Worm (Caenorhabditis elegans) whole organism, young adult: ENCODE results near the gene Y54G11A.7.

Experiments
- B0035.1 ChIP-seq: sonication (generic microtip); optimal IDR thresholded peaks from 2 replicates; lab custom pipeline; 2016; ENCODE audit warnings: missing genetic modification characterization, mild to moderate bottlenecking, missing compliant biosample characterization, missing genotype, missing genetic modification reagents
- B0261.1 ChIP-seq: sonication (generic microtip); optimal IDR thresholded peaks from 2 replicates; lab custom pipeline; 2016; ENCODE audit warnings: mild to moderate bottlenecking, missing genetic modification characterization, moderate library complexity, missing compliant biosample characterization
- D2030.7 ChIP-seq: fragments of 200-800 bp; sonication (Bioruptor generic); IDR thresholded peaks from 2 replicates; pipeline ENCODE4 v1.3.6; 2022; ENCODE audit warnings: missing genetic modification reagents, missing genetic modification characterization, missing compliant biosample characterization
- F22D6.2 ChIP-seq: sonication (generic microtip); optimal IDR thresholded peaks from 2 replicates; lab custom pipeline; 2016; ENCODE audit warnings: mild to moderate bottlenecking, missing genetic modification characterization, missing compliant biosample characterization
- F23B12.7 ChIP-seq: sonication (generic microtip); optimal IDR thresholded peaks from 2 replicates; lab custom pipeline; 2017; ENCODE audit warnings: missing genetic modification characterization, mild to moderate bottlenecking, missing compliant biosample characterization, antibody characterized with exemption, moderate library complexity; ENCODE audit not compliant: insufficient read depth
- F39B2.1 ChIP-seq: fragments of 200-800 bp; sonication (Bioruptor generic); IDR thresholded peaks from 2 replicates; pipeline ENCODE4 v1.3.6; 2022; ENCODE audit warnings: missing genetic modification reagents, missing genetic modification characterization, missing compliant biosample characterization
- F49E8.2 ChIP-seq: sonication (generic microtip); optimal IDR thresholded peaks from 3 replicates; lab custom pipeline; 2017; ENCODE audit warnings: missing genetic modification characterization, mild to moderate bottlenecking, missing compliant biosample characterization, antibody characterized with exemption, moderate library complexity; ENCODE audit not compliant: insufficient read depth
- F55B11.4 ChIP-seq: sonication (generic microtip); optimal IDR thresholded peaks from 2 replicates; lab custom pipeline; 2016; ENCODE audit warnings: missing compliant biosample characterization, missing genetic modification characterization, borderline replicate concordance; ENCODE audit not compliant: insufficient read depth
- F57A8.1 ChIP-seq: fragments of 200-800 bp; sonication (Bioruptor generic); optimal IDR thresholded peaks from 2 replicates; lab custom pipeline; 2018; ENCODE audit warnings: mild to moderate bottlenecking, missing genetic modification characterization, moderate library complexity, missing compliant biosample characterization
- K11D2.4 ChIP-seq: fragments of 200-800 bp; sonication (Bioruptor generic); IDR thresholded peaks from 2 replicates; pipeline ENCODE4 v1.3.6; 2022; ENCODE audit warnings: missing genetic modification reagents, missing genetic modification characterization, missing compliant biosample characterization
- K12H6.12 ChIP-seq: fragments of 200-800 bp; sonication (Bioruptor generic); optimal IDR thresholded peaks from 2 replicates; lab custom pipeline; 2018; ENCODE audit warnings: mild to moderate bottlenecking, missing genetic modification characterization, missing compliant biosample characterization
- T07F8.4 ChIP-seq: sonication (generic microtip); optimal IDR thresholded peaks from 2 replicates; lab custom pipeline; 2016; ENCODE audit warnings: mild to moderate bottlenecking, missing genetic modification characterization, moderate library complexity, missing compliant biosample characterization
- T26A5.8 ChIP-seq: sonication (generic microtip); optimal IDR thresholded peaks from 2 replicates; lab custom pipeline; 2016; ENCODE audit warnings: missing genetic modification characterization, missing compliant biosample characterization
- Y56A3A.18 ChIP-seq: fragments of 200-800 bp; sonication (Bioruptor generic); IDR thresholded peaks from 2 replicates; pipeline ENCODE4 v1.3.6; 2022; ENCODE audit warnings: missing genetic modification reagents, missing genetic modification characterization, missing compliant biosample characterization
- ZK185.1 ChIP-seq: sonication (generic microtip); optimal IDR thresholded peaks from 2 replicates; lab custom pipeline; 2016; ENCODE audit warnings: mild to moderate bottlenecking, missing genetic modification characterization, missing compliant biosample characterization; ENCODE audit not compliant: poor library complexity, severe bottlenecking
- akir-1 ChIP-seq: fragments of 200-800 bp; sonication (Bioruptor generic); optimal IDR thresholded peaks from 2 replicates; lab custom pipeline; 2018; ENCODE audit warnings: mild to moderate bottlenecking, missing genetic modification characterization, moderate library complexity, missing compliant biosample characterization
- ama-1 ChIP-seq, 3 experiments: fragments of 150-350 bp in 1 of 3; sonication (generic microtip) in 2 of 3; optimal IDR thresholded peaks; 2 replicates each; lab custom pipeline; 2014 to 2018; ENCODE audit warnings: missing biosample characterization in 2 of 3, missing genetic modification characterization in 2 of 3, missing genetic modification reagents in 2 of 3
- atf-7 ChIP-seq: sonication (generic microtip); optimal IDR thresholded peaks from 2 replicates; lab custom pipeline; 2017; ENCODE audit warnings: mild to moderate bottlenecking, missing genetic modification characterization, missing compliant biosample characterization
- attf-3 ChIP-seq: fragments of 200-800 bp; sonication (Bioruptor generic); conservative IDR thresholded peaks from 2 replicates; pipeline ENCODE4 v1.3.6; 2022; ENCODE audit warnings: missing genetic modification reagents, missing genetic modification characterization, missing compliant biosample characterization
- attf-5 ChIP-seq: fragments of 200-800 bp; sonication (Bioruptor generic); optimal IDR thresholded peaks from 2 replicates; lab custom pipeline; 2018; ENCODE audit warnings: mild to moderate bottlenecking, missing genetic modification characterization, missing compliant biosample characterization
- die-1 ChIP-seq: sonication (generic microtip); optimal IDR thresholded peaks from 2 replicates; lab custom pipeline; 2016; ENCODE audit warnings: missing genotype, mild to moderate bottlenecking, missing genetic modification characterization, missing compliant biosample characterization
- dpff-1 ChIP-seq: sonication (generic microtip); optimal IDR thresholded peaks from 2 replicates; lab custom pipeline; 2017; ENCODE audit warnings: mild to moderate bottlenecking, missing genetic modification characterization, missing compliant biosample characterization
- egl-18 ChIP-seq: fragments of 200-800 bp; sonication (Bioruptor generic); IDR thresholded peaks from 2 replicates; pipeline ENCODE4 v1.3.6; 2022; ENCODE audit warnings: missing genetic modification reagents, missing genetic modification characterization, missing compliant biosample characterization
- egl-44 ChIP-seq: fragments of 200-800 bp; sonication (Bioruptor generic); IDR thresholded peaks from 2 replicates; pipeline ENCODE4 v1.3.6; 2022; ENCODE audit warnings: missing genetic modification reagents, missing genetic modification characterization, missing compliant biosample characterization
- egrh-3 ChIP-seq: fragments of 200-800 bp; sonication (Bioruptor generic); IDR thresholded peaks from 2 replicates; pipeline ENCODE4 v1.3.6; 2022; ENCODE audit warnings: missing genetic modification reagents, missing genetic modification characterization, missing compliant biosample characterization
- him-1 ChIP-seq: sonication (generic microtip); optimal IDR thresholded peaks from 2 replicates; lab custom pipeline; 2016; ENCODE audit warnings: missing genotype, missing genetic modification reagents, missing genetic modification characterization, missing compliant biosample characterization
- hlh-12 ChIP-seq: sonication (generic microtip); optimal IDR thresholded peaks from 2 replicates; lab custom pipeline; 2016; ENCODE audit warnings: missing genetic modification characterization, missing compliant biosample characterization
- hrde-1 ChIP-seq: sonication (generic microtip); optimal IDR thresholded peaks from 2 replicates; lab custom pipeline; 2016; ENCODE audit warnings: missing genetic modification characterization, mild to moderate bottlenecking, missing compliant biosample characterization, moderate library complexity, missing genotype, missing genetic modification reagents, borderline replicate concordance
- hsf-1 ChIP-seq: fragments of 200-800 bp; sonication (Bioruptor generic); IDR thresholded peaks from 2 replicates; pipeline ENCODE4 v1.3.6; 2022; ENCODE audit warnings: missing genetic modification reagents, missing genetic modification characterization, missing compliant biosample characterization
- let-607 ChIP-seq, 2 experiments: fragments of 200-800 bp in 1 of 2; sonication (Bioruptor generic) in 1 of 2; sonication (generic microtip) in 1 of 2; optimal IDR thresholded peaks; 2 replicates each; lab custom pipeline; 2016 to 2018; ENCODE audit warnings: mild to moderate bottlenecking in 2 of 2, missing compliant biosample characterization in 2 of 2, missing genetic modification characterization in 2 of 2, moderate library complexity in 2 of 2, missing genotype in 1 of 2
- lin-26 ChIP-seq: fragments of 200-800 bp; sonication (Bioruptor generic); IDR thresholded peaks from 2 replicates; pipeline ENCODE4 v1.3.6; 2022; ENCODE audit warnings: missing genetic modification reagents, missing genetic modification characterization, missing compliant biosample characterization
- lin-40 ChIP-seq: sonication (generic microtip); optimal IDR thresholded peaks from 2 replicates; lab custom pipeline; 2016; ENCODE audit warnings: missing genetic modification characterization, mild to moderate bottlenecking, missing compliant biosample characterization, missing genotype, missing genetic modification reagents
- lin-54 ChIP-seq: fragments of 200-800 bp; sonication (Bioruptor generic); optimal IDR thresholded peaks from 2 replicates; lab custom pipeline; 2018; ENCODE audit warnings: mild to moderate bottlenecking, missing genetic modification characterization, missing compliant biosample characterization
- madf-10 ChIP-seq: sonication (generic microtip); optimal IDR thresholded peaks from 2 replicates; lab custom pipeline; 2016; ENCODE audit warnings: mild to moderate bottlenecking, missing genetic modification characterization, missing compliant biosample characterization
- madf-6 ChIP-seq: fragments of 200-800 bp; sonication (Bioruptor generic); IDR thresholded peaks from 2 replicates; pipeline ENCODE4 v1.3.6; 2022; ENCODE audit warnings: missing genetic modification reagents, missing genetic modification characterization, missing compliant biosample characterization
- mcd-1 ChIP-seq: fragments of 200-800 bp; sonication (Bioruptor generic); IDR thresholded peaks from 2 replicates; pipeline ENCODE4 v1.3.6; 2022; ENCODE audit warnings: missing genetic modification reagents, missing genetic modification characterization, missing compliant biosample characterization
- mel-28 ChIP-seq: sonication (generic microtip); optimal IDR thresholded peaks from 2 replicates; lab custom pipeline; 2016; ENCODE audit warnings: borderline replicate concordance, mild to moderate bottlenecking, missing genetic modification characterization, missing compliant biosample characterization
- mxl-1 ChIP-seq: sonication (generic microtip); optimal IDR thresholded peaks from 2 replicates; lab custom pipeline; 2016; ENCODE audit warnings: missing genetic modification characterization, missing compliant biosample characterization
- nfya-1 ChIP-seq: sonication (generic microtip); optimal IDR thresholded peaks from 2 replicates; lab custom pipeline; 2017; ENCODE audit warnings: antibody characterized with exemption, missing compliant biosample characterization, missing genetic modification characterization, borderline replicate concordance; ENCODE audit not compliant: insufficient read depth
- nfyb-1 ChIP-seq: fragments of 200-800 bp; sonication (Bioruptor generic); IDR thresholded peaks from 2 replicates; pipeline ENCODE4 v1.3.6; 2022; ENCODE audit warnings: missing genetic modification reagents, missing genetic modification characterization, missing compliant biosample characterization
- nhr-179 ChIP-seq: sonication (generic microtip); optimal IDR thresholded peaks from 2 replicates; lab custom pipeline; 2016; ENCODE audit warnings: mild to moderate bottlenecking, missing genetic modification characterization, missing compliant biosample characterization
- rcor-1 ChIP-seq: fragments of 200-800 bp; sonication (Bioruptor generic); IDR thresholded peaks from 2 replicates; pipeline ENCODE4 v1.3.6; 2022; ENCODE audit warnings: missing genetic modification reagents, missing genetic modification characterization, missing compliant biosample characterization
- repo-1 ChIP-seq: sonication (generic microtip); optimal IDR thresholded peaks from 2 replicates; lab custom pipeline; 2017; ENCODE audit warnings: mild to moderate bottlenecking, missing genetic modification characterization, missing compliant biosample characterization
- rpc-1 ChIP-seq, 2 experiments: fragments of 150-350 bp in 1 of 2; sonication (generic microtip) in 1 of 2; optimal IDR thresholded peaks; 2 replicates each; lab custom pipeline; 2014 to 2018; ENCODE audit warnings: missing biosample characterization in 1 of 2, missing genetic modification characterization in 1 of 2, missing genetic modification reagents in 1 of 2, missing genotype in 1 of 2
- snpc-1.1 ChIP-seq: sonication (generic microtip); optimal IDR thresholded peaks from 2 replicates; lab custom pipeline; 2017; ENCODE audit warnings: missing genetic modification characterization, mild to moderate bottlenecking, missing compliant biosample characterization, antibody characterized with exemption, moderate library complexity, missing genotype, missing genetic modification reagents; ENCODE audit not compliant: insufficient read depth
- unc-62 ChIP-seq: fragments of 150-350 bp; optimal IDR thresholded peaks from 2 replicates; lab custom pipeline; 2014; ENCODE audit warnings: missing biosample characterization, missing genetic modification reagents, missing genetic modification characterization
- xnd-1 ChIP-seq: sonication (generic microtip); optimal IDR thresholded peaks from 2 replicates; lab custom pipeline; 2016; ENCODE audit warnings: missing genotype, missing genetic modification reagents, missing genetic modification characterization, missing compliant biosample characterization
- ztf-28 ChIP-seq: fragments of 200-800 bp; sonication (Bioruptor generic); IDR thresholded peaks from 2 replicates; pipeline ENCODE4 v1.3.6; 2022; ENCODE audit warnings: missing genetic modification reagents, missing genetic modification characterization, missing compliant biosample characterization

Y54G11A.7 gene

ce11 chrII:14255850-14256249 lies 41.3 kb upstream of the Y54G11A.7 start (continued):
- no peak for TF ChIP-seq lin-54 (GFP tag; lab: Kevin White, UChicago)
- no peak for TF ChIP-seq unc-62 (GFP tag; lab: Kevin White, UChicago)
- TF ChIP-seq ZK185.1 (tag; lab: Kevin White, UChicago) = no peak
- TF ChIP-seq mcd-1 (GFP tag; lab: Robert Waterston, UW) = no peak
- TF ChIP-seq nhr-179 (tag; lab: Kevin White, UChicago) = no peak
- TF ChIP-seq ztf-28 (GFP tag; lab: Robert Waterston, UW) = no peak
- no peak for TF ChIP-seq hlh-12
- TF ChIP-seq repo-1 (tag; lab: Kevin White, UChicago) = peak; percentile 19
- TF ChIP-seq madf-10 (tag; lab: Kevin White, UChicago) = no peak
- TF ChIP-seq hrde-1 = peak; percentile 65
- no peak for TF ChIP-seq K11D2.4
- TF ChIP-seq T07F8.4 (tag; lab: Kevin White, UChicago) = no peak
- no peak for TF ChIP-seq rcor-1 (GFP tag; lab: Robert Waterston, UW)
- no peak for TF ChIP-seq mxl-1 (tag; lab: Kevin White, UChicago)
- no peak for TF ChIP-seq snpc-1.1
- TF ChIP-seq nfyb-1 = no peak
- TF ChIP-seq F49E8.2 (tag; lab: Kevin White, UChicago) = no peak
- no peak for TF ChIP-seq F22D6.2 (tag; lab: Kevin White, UChicago)
- TF ChIP-seq egl-18 = no peak
- no peak for TF ChIP-seq dpff-1 (tag; lab: Kevin White, UChicago)
- no peak for TF ChIP-seq T26A5.8
- no peak for TF ChIP-seq B0035.1 (tag; lab: Kevin White, UChicago)
- TF ChIP-seq him-1 = peak; percentile 37
- no peak for TF ChIP-seq F23B12.7 (tag; lab: Kevin White, UChicago)
- no peak for TF ChIP-seq attf-5 (GFP tag; lab: Kevin White, UChicago)
- no peak for TF ChIP-seq F57A8.1 (GFP tag; lab: Kevin White, UChicago)
- peak; percentile 26 for TF ChIP-seq mel-28 (tag; lab: Kevin White, UChicago)
- TF ChIP-seq akir-1 = no peak
- no peak for TF ChIP-seq let-607 (tag; optimal IDR thresholded peaks at IDR 0.05; lab: Kevin White, UChicago)
- no peak for TF ChIP-seq attf-3
- TF ChIP-seq ama-1 (optimal IDR thresholded peaks at IDR 0.05; lab: Kevin White, UChicago) = no peak
- no peak for TF ChIP-seq ama-1 (GFP tag; optimal IDR thresholded peaks at IDR 0.05; lab: Kevin White, UChicago)
- no peak for TF ChIP-seq Y56A3A.18 (GFP tag; lab: Robert Waterston, UW)
- no peak for TF ChIP-seq nfya-1 (tag; lab: Kevin White, UChicago)
- TF ChIP-seq atf-7 = peak; percentile 45
- TF ChIP-seq madf-6 = no peak
- no peak for TF ChIP-seq die-1
- TF ChIP-seq rpc-1 (optimal IDR thresholded peaks at IDR 0.05; lab: Kevin White, UChicago) = no peak
- no peak for TF ChIP-seq rpc-1 (tag; optimal IDR thresholded peaks at IDR 0.05; lab: Kevin White, UChicago)
- TF ChIP-seq lin-26 (GFP tag; lab: Robert Waterston, UW) = no peak
- no peak for TF ChIP-seq B0261.1 (tag; lab: Kevin White, UChicago)
- no peak for TF ChIP-seq F39B2.1 (GFP tag; lab: Robert Waterston, UW)
- no peak for TF ChIP-seq hsf-1 (GFP tag; lab: Robert Waterston, UW)
- no peak for TF ChIP-seq egrh-3 (GFP tag; lab: Robert Waterston, UW)
- TF ChIP-seq lin-40 (tag; lab: Kevin White, UChicago) = no peak
- peak; percentile 29 for TF ChIP-seq xnd-1 (tag; lab: Kevin White, UChicago)
- TF ChIP-seq F55B11.4 (tag; lab: Kevin White, UChicago) = no peak
- no peak for TF ChIP-seq egl-44
- TF ChIP-seq K12H6.12 (tag; lab: Kevin White, UChicago) = no peak
- no peak; the same call in 1 of the 2 replicates for TF ChIP-seq D2030.7 (GFP tag; lab: Robert Waterston, UW)
